Worm (Caenorhabditis elegans): Measurements from ENCODE around the gene H23L24.1.

H23L24.1 gene

DNA sequence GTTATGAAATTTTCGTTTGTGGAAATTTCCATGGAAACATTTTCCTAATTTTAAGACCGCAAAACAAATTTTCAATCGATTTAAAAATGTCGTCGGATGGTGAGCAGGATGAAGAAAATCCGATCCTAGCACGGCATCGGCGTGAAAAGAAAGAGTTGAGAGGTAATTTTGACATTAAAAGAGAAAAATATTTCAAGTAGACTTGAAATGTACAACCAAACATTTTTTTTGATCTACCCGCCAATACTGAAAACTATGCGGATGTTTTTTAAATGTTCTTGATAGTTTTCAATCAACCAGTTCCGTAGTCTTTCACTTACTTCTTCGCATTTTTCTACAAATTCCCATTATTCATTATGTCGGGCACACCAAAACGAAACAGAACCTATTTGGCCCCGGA, 9.9 kb downstream of the H23L24.1 start, which contains the start of gene otub-3:
Gene otub-3, plus strand, starts transcription at position 56 of the 400 bp plus-strand sequence.
- TF ChIP-seq mdl-1 (tag; optimal IDR thresholded peaks at IDR 0.05) (no peak), zag-1 (tag; optimal IDR thresholded peaks at IDR 0.05) (no peak), Y75B8A.6 (GFP tag; IDR thresholded peaks at IDR 0.05) (no peak), nhr-102 (tag; optimal IDR thresholded peaks at IDR 0.05) (no peak), F49E8.2 (tag; optimal IDR thresholded peaks at IDR 0.05; ENCODE audit: borderline replicate concordance) (peak; percentile 15)

DNA sequence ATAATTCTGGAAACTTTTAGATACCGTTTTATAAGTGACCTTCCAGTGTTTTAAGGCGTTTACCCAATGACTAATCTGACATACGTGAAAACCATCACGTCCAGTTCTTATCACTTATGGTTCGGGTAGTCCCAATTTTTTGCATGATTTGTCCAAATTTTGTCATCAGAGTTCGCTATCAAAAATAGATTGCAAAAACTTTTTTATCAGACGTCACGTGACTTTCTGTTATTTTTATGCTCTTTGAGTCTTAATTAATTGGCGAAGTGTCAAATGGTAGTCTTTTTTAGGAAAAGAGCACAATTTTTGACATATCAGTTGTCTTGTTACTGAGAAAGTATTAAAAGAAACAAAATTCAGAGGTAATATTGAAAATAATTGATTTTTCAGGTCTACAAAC, 11.4 kb downstream of the H23L24.1 start:
- peak; percentile 53 for TF ChIP-seq dve-1 (tag; optimal IDR thresholded peaks at IDR 0.05; ENCODE audit: insufficient read depth)
- TF ChIP-seq hlh-30 (tag; optimal IDR thresholded peaks at IDR 0.05; ENCODE audit: insufficient read depth) = peak; percentile 20
- TF ChIP-seq daf-16 (GFP tag; optimal IDR thresholded peaks at IDR 0.05) = no peak
- TF ChIP-seq daf-16 (tag; optimal IDR thresholded peaks at IDR 0.05) = peak; percentile 63
- TF ChIP-seq spr-1 (tag; optimal IDR thresholded peaks at IDR 0.05) = no peak
- no peak for TF ChIP-seq T20F7.1 (GFP tag; optimal IDR thresholded peaks at IDR 0.05)
- peak in 1 of 2 experiments; percentile 21 for TF ChIP-seq hif-1 (tag; optimal IDR thresholded peaks at IDR 0.05)
- TF ChIP-seq rbr-2 (tag; optimal IDR thresholded peaks at IDR 0.05) = no peak
- peak; percentile 60 for TF ChIP-seq hlh-11 (tag; optimal IDR thresholded peaks at IDR 0.05)
- no peak for TF ChIP-seq mes-2 (tag; optimal IDR thresholded peaks at IDR 0.05; ENCODE audit: poor library complexity, severe bottlenecking)
- no peak for TF ChIP-seq ztf-11 (tag; optimal IDR thresholded peaks at IDR 0.05)
- peak; percentile 53; the same call in 1 of the 2 replicates for TF ChIP-seq tra-1 (GFP tag; IDR thresholded peaks at IDR 0.05)
- peak; percentile 83 for TF ChIP-seq dmd-6 (GFP tag; IDR thresholded peaks at IDR 0.05)
- TF ChIP-seq nhr-102 (tag; optimal IDR thresholded peaks at IDR 0.05) = peak; percentile 6
- TF ChIP-seq nhr-28 (tag; optimal IDR thresholded peaks at IDR 0.05) = peak; percentile 40
- peak; percentile 71 for TF ChIP-seq pqm-1 (tag; optimal IDR thresholded peaks at IDR 0.05)
- TF ChIP-seq aha-1 (tag) = peak; percentile 33
- TF ChIP-seq lin-29 (GFP tag; IDR thresholded peaks at IDR 0.05) = no peak
- peak; percentile 22; the same call in 1 of the 2 replicates for TF ChIP-seq php-3 (GFP tag; IDR thresholded peaks at IDR 0.05)
- TF ChIP-seq nhr-48 (tag; optimal IDR thresholded peaks at IDR 0.05) = no peak
- no peak for TF ChIP-seq mdl-1 (tag; optimal IDR thresholded peaks at IDR 0.05)
- no peak for TF ChIP-seq spr-3 (GFP tag; optimal IDR thresholded peaks at IDR 0.05)

DNA sequence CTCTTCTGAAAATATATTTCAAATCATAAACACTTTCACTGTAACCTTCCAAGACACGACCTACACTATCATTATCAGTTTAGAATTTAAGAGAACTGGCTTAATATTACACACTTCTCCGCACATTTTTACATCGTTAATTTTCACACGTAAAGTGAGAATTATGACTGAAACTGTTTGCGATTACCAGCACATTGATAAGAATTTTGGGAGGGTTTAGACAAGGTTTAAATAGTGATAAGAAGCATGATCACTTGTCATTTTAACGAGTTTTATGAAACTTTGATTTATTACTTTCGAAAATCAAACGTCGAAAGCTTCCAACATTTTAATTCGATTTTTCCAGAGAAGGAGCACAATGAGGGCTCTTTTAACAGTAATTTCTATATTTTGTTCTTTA, 12.2 kb downstream of the H23L24.1 start, which contains the start of gene F21D5.3:
Gene F21D5.3, plus strand, starts transcription at position 347 of the 400 bp plus-strand sequence.
- TF ChIP-seq nhr-102 (tag; optimal IDR thresholded peaks at IDR 0.05) (no peak), nhr-28 (tag; optimal IDR thresholded peaks at IDR 0.05) (peak; percentile 60), tra-1 (GFP tag; IDR thresholded peaks at IDR 0.05) (peak; percentile 60; the same call in 1 of the 2 replicates), ceh-28 (tag; optimal IDR thresholded peaks at IDR 0.05) (no peak), aha-1 (tag) (no peak), F26F4.8 (GFP tag; conservative IDR thresholded peaks at IDR 0.05) (no peak), nhr-111 (GFP tag; optimal IDR thresholded peaks at IDR 0.05) (no peak), hlh-11 (tag; optimal IDR thresholded peaks at IDR 0.05) (peak; percentile 47), ceh-20 (GFP tag; IDR thresholded peaks at IDR 0.05) (peak; percentile 71; the same call in 1 of the 2 replicates), dmd-6 (GFP tag; IDR thresholded peaks at IDR 0.05) (peak; percentile 68), pqm-1 (tag; optimal IDR thresholded peaks at IDR 0.05) (peak; percentile 96), nhr-11 (tag; optimal IDR thresholded peaks at IDR 0.05) (no peak), T20F7.1 (GFP tag; optimal IDR thresholded peaks at IDR 0.05) (peak; percentile 47), spr-3 (GFP tag; optimal IDR thresholded peaks at IDR 0.05) (no peak), ctbp-1 (GFP tag; IDR thresholded peaks at IDR 0.05) (no peak), ztf-7 (tag; optimal IDR thresholded peaks at IDR 0.05) (no peak), F49E8.2 (tag; optimal IDR thresholded peaks at IDR 0.05; ENCODE audit: borderline replicate concordance) (no peak), madf-5 (GFP tag; IDR thresholded peaks at IDR 0.05) (no peak), skn-1 (tag; optimal IDR thresholded peaks at IDR 0.05) (no peak), ZK337.2 (GFP tag; IDR thresholded peaks at IDR 0.05) (no peak), ztf-11 (tag; optimal IDR thresholded peaks at IDR 0.05) (no peak), rbr-2 (tag; optimal IDR thresholded peaks at IDR 0.05) (no peak), nhr-10 (tag; optimal IDR thresholded peaks at IDR 0.05) (no peak), dmd-9 (GFP tag; IDR thresholded peaks at IDR 0.05) (no peak), dve-1 (tag; optimal IDR thresholded peaks at IDR 0.05; ENCODE audit: insufficient read depth) (peak; percentile 63), lin-1 (GFP tag; IDR thresholded peaks at IDR 0.05) (peak; percentile 47; the same call in 1 of the 2 replicates), Y75B8A.6 (GFP tag; IDR thresholded peaks at IDR 0.05) (no peak), lim-7 (GFP tag; IDR thresholded peaks at IDR 0.05) (no peak), hlh-30 (tag; optimal IDR thresholded peaks at IDR 0.05; ENCODE audit: insufficient read depth) (no peak), dpl-1 (GFP tag; optimal IDR thresholded peaks at IDR 0.05) (no peak), hif-1 (tag; optimal IDR thresholded peaks at IDR 0.05) (peak in 1 of 2 experiments; percentile 42), zip-2 (tag; optimal IDR thresholded peaks at IDR 0.05) (no peak), nhr-77 (tag; optimal IDR thresholded peaks at IDR 0.05) (peak; percentile 67), ceh-44 (GFP tag; IDR thresholded peaks at IDR 0.05) (no peak), madf-9 (GFP tag; conservative IDR thresholded peaks at IDR 0.05) (no peak), ceh-62 (tag; optimal IDR thresholded peaks at IDR 0.05) (no peak)
